Worm (Caenorhabditis elegans): ENCODE measurements around the gene ceh-7.

ce11 chrII:8745449-8746297 lies 42.0 kb upstream of the ceh-7 start:
- TF ChIP-seq lin-15B (tag; optimal IDR thresholded peaks at IDR 0.05) (no peak), lin-39 (tag; optimal IDR thresholded peaks at IDR 0.05) (no peak), mab-9 (GFP tag; IDR thresholded peaks at IDR 0.05) (no peak), fkh-10 (GFP tag; optimal IDR thresholded peaks at IDR 0.05) (no peak), ces-1 (GFP tag; optimal IDR thresholded peaks at IDR 0.05) (no peak), nhr-237 (tag; optimal IDR thresholded peaks at IDR 0.05) (no peak), tbx-2 (tag; optimal IDR thresholded peaks at IDR 0.05) (no peak), rnt-1 (tag; optimal IDR thresholded peaks at IDR 0.05) (peak; percentile 23), hlh-4 (tag; optimal IDR thresholded peaks at IDR 0.05) (no peak), tlp-1 (tag; optimal IDR thresholded peaks at IDR 0.05) (no peak), pqm-1 (tag; optimal IDR thresholded peaks at IDR 0.05) (no peak), ama-1 (optimal IDR thresholded peaks at IDR 0.05) (peak; percentile 34), ztf-4 (tag; optimal IDR thresholded peaks at IDR 0.05) (no peak), elt-3 (tag; optimal IDR thresholded peaks at IDR 0.05) (no peak)
